Fruit fly (Drosophila melanogaster) whole organism, prepupa: ENCODE results near the gene CG31103.

ENCODE experiments used
- Blimp-1 ChIP-seq: fragments of 200-800 bp; sonication (Bioruptor generic); optimal IDR thresholded peaks from 3 replicates; lab custom pipeline; 2017; ENCODE audit warnings: missing biosample characterization, missing genetic modification characterization, mild to moderate bottlenecking, moderate library complexity, missing genetic modification reagents
- CG10631 ChIP-seq: fragments of 200-800 bp; sonication (Bioruptor generic); optimal IDR thresholded peaks from 2 replicates; lab custom pipeline; 2016; ENCODE audit warnings: missing biosample characterization, missing genetic modification characterization
- CG11294 ChIP-seq: fragments of 200-800 bp; sonication (Bioruptor generic); IDR thresholded peaks from 2 replicates; pipeline ENCODE4 v1.3.6; 2022; ENCODE audit warnings: missing biosample characterization, missing genetic modification characterization
- CG11762 ChIP-seq: fragments of 200-800 bp; sonication (Bioruptor generic); optimal IDR thresholded peaks from 3 replicates; lab custom pipeline; 2016; ENCODE audit warnings: missing biosample characterization, missing genetic modification characterization; ENCODE audit not compliant: insufficient read depth
- CG11902 ChIP-seq: fragments of 200-800 bp; sonication (Bioruptor generic); optimal IDR thresholded peaks from 3 replicates; lab custom pipeline; 2016; ENCODE audit warnings: missing biosample characterization, missing genetic modification characterization
- CG15336 ChIP-seq: fragments of 200-800 bp; sonication (Bioruptor generic); IDR thresholded peaks from 2 replicates; pipeline ENCODE4 v1.3.6; 2022; ENCODE audit warnings: missing biosample characterization, missing genetic modification characterization
- CG1621 ChIP-seq: fragments of 200-800 bp; sonication (Bioruptor generic); optimal IDR thresholded peaks from 3 replicates; lab custom pipeline; 2018; ENCODE audit warnings: missing biosample characterization, mild to moderate bottlenecking, missing genetic modification characterization
- CG16779 ChIP-seq: fragments of 200-800 bp; sonication (Bioruptor generic); optimal IDR thresholded peaks from 3 replicates; lab custom pipeline; 2017; ENCODE audit warnings: missing biosample characterization, mild to moderate bottlenecking, missing genetic modification characterization
- CG3032 ChIP-seq: fragments of 200-800 bp; optimal IDR thresholded peaks from 2 replicates; lab custom pipeline; 2019; ENCODE audit warnings: missing biosample characterization, mild to moderate bottlenecking, missing genetic modification characterization, moderate library complexity
- CG34406 ChIP-seq: fragments of 200-800 bp; sonication (Bioruptor generic); optimal IDR thresholded peaks from 3 replicates; lab custom pipeline; 2016; ENCODE audit warnings: missing biosample characterization, missing genetic modification characterization
- CG6163 ChIP-seq: fragments of 200-800 bp; sonication (Bioruptor generic); IDR thresholded peaks from 3 replicates; pipeline ENCODE4 v1.3.6; 2022; ENCODE audit warnings: missing biosample characterization, missing genetic modification characterization
- CG6276 ChIP-seq: fragments of 200-800 bp; sonication (Bioruptor generic); optimal IDR thresholded peaks from 2 replicates; lab custom pipeline; 2017; ENCODE audit warnings: missing biosample characterization, mild to moderate bottlenecking, missing genetic modification characterization
- CG6792 ChIP-seq: fragments of 200-800 bp; sonication (Bioruptor generic); optimal IDR thresholded peaks from 3 replicates; lab custom pipeline; 2016; ENCODE audit warnings: missing biosample characterization, missing genetic modification characterization
- CG6854 ChIP-seq: fragments of 200-800 bp; sonication (Bioruptor generic); optimal IDR thresholded peaks from 2 replicates; lab custom pipeline; 2017; ENCODE audit warnings: missing biosample characterization, mild to moderate bottlenecking, missing genetic modification characterization
- CG7368 ChIP-seq: fragments of 200-800 bp; sonication (Bioruptor generic); optimal IDR thresholded peaks from 3 replicates; lab custom pipeline; 2016; ENCODE audit warnings: missing biosample characterization, missing genetic modification characterization
- CG8119 ChIP-seq: fragments of 200-800 bp; sonication (Bioruptor generic); IDR thresholded peaks from 3 replicates; pipeline ENCODE4 v1.3.6; 2022; ENCODE audit warnings: missing biosample characterization, missing genetic modification characterization
- CG8632 ChIP-seq: fragments of 200-800 bp; sonication (Bioruptor generic); optimal IDR thresholded peaks from 3 replicates; lab custom pipeline; 2016; ENCODE audit warnings: missing biosample characterization, missing genetic modification characterization
- CG9139 ChIP-seq: fragments of 200-800 bp; sonication (Bioruptor generic); optimal IDR thresholded peaks from 3 replicates; lab custom pipeline; 2017; ENCODE audit warnings: missing biosample characterization, mild to moderate bottlenecking, missing genetic modification characterization
- Eip78C ChIP-seq: fragments of 200-800 bp; sonication (Bioruptor generic); peaks from one replicate; lab custom pipeline; 2016; ENCODE audit warnings: missing biosample characterization, missing genetic modification characterization
- Eip93F ChIP-seq: fragments of 200-800 bp; sonication (Bioruptor generic); optimal IDR thresholded peaks from 2 replicates; lab custom pipeline; 2016; ENCODE audit warnings: missing biosample characterization, mild to moderate bottlenecking, missing genetic modification characterization
- Ets96B ChIP-seq: fragments of 200-800 bp; optimal IDR thresholded peaks from 2 replicates; lab custom pipeline; 2019; ENCODE audit warnings: missing biosample characterization, mild to moderate bottlenecking, missing genetic modification characterization, moderate library complexity
- Hr39 ChIP-seq: fragments of 200-800 bp; sonication (Bioruptor generic); optimal IDR thresholded peaks from 2 replicates; lab custom pipeline; 2016; ENCODE audit warnings: missing biosample characterization, missing genetic modification characterization
- Lpt ChIP-seq: fragments of 200-800 bp; sonication (Bioruptor generic); optimal IDR thresholded peaks from 3 replicates; lab custom pipeline; 2016; ENCODE audit warnings: missing biosample characterization, missing genetic modification characterization
- OdsH ChIP-seq: fragments of 200-800 bp; sonication (Bioruptor generic); optimal IDR thresholded peaks from 3 replicates; lab custom pipeline; 2016; ENCODE audit warnings: missing biosample characterization, missing genetic modification characterization
- Sox102F ChIP-seq: fragments of 200-800 bp; sonication (Bioruptor generic); optimal IDR thresholded peaks from 2 replicates; lab custom pipeline; 2016; ENCODE audit warnings: missing biosample characterization, mild to moderate bottlenecking, missing genetic modification characterization
- Sox15 ChIP-seq: fragments of 200-800 bp; sonication (Bioruptor generic); optimal IDR thresholded peaks from 3 replicates; lab custom pipeline; 2016; ENCODE audit warnings: missing biosample characterization, missing genetic modification characterization
- achi ChIP-seq: fragments of 200-800 bp; sonication (Bioruptor generic); optimal IDR thresholded peaks from 3 replicates; lab custom pipeline; 2016; ENCODE audit warnings: missing biosample characterization, missing genetic modification characterization
- acj6 ChIP-seq: fragments of 200-800 bp; sonication (Bioruptor generic); optimal IDR thresholded peaks from 3 replicates; lab custom pipeline; 2016; ENCODE audit warnings: missing biosample characterization, missing genetic modification characterization
- cyc ChIP-seq: fragments of 200-800 bp; sonication (Bioruptor generic); optimal IDR thresholded peaks from 3 replicates; lab custom pipeline; 2016; ENCODE audit warnings: missing biosample characterization, missing genetic modification characterization
- dsx ChIP-seq: fragments of 200-800 bp; optimal IDR thresholded peaks from 3 replicates; lab custom pipeline; 2019; ENCODE audit warnings: missing biosample characterization, mild to moderate bottlenecking, missing genetic modification characterization, moderate library complexity; ENCODE audit not compliant: poor library complexity, severe bottlenecking
- eg ChIP-seq: fragments of 200-800 bp; sonication (Bioruptor generic); IDR thresholded peaks from 3 replicates; pipeline ENCODE4 v1.3.6; 2022; ENCODE audit warnings: missing biosample characterization, missing genetic modification characterization
- esn ChIP-seq: fragments of 200-800 bp; sonication (Bioruptor generic); optimal IDR thresholded peaks from 2 replicates; lab custom pipeline; 2016; ENCODE audit warnings: missing biosample characterization, mild to moderate bottlenecking, missing genetic modification characterization, moderate library complexity
- fd59A ChIP-seq: fragments of 200-800 bp; sonication (Bioruptor generic); optimal IDR thresholded peaks from 2 replicates; lab custom pipeline; 2017; ENCODE audit warnings: missing biosample characterization, mild to moderate bottlenecking, missing genetic modification characterization, missing genetic modification reagents
- fd85E ChIP-seq: fragments of 200-800 bp; sonication (Bioruptor generic); optimal IDR thresholded peaks from 3 replicates; lab custom pipeline; 2016; ENCODE audit warnings: missing biosample characterization, missing genetic modification characterization
- fkh ChIP-seq: fragments of 200-800 bp; sonication (Bioruptor generic); optimal IDR thresholded peaks from 3 replicates; lab custom pipeline; 2017; ENCODE audit warnings: missing biosample characterization, mild to moderate bottlenecking, missing genetic modification characterization, moderate library complexity
- lz ChIP-seq: fragments of 200-800 bp; sonication (Bioruptor generic); optimal IDR thresholded peaks from 3 replicates; lab custom pipeline; 2016; ENCODE audit warnings: missing biosample characterization, missing genetic modification characterization
- net ChIP-seq: fragments of 200-800 bp; sonication (Bioruptor generic); optimal IDR thresholded peaks from 3 replicates; lab custom pipeline; 2016; ENCODE audit warnings: missing biosample characterization, missing genetic modification characterization
- pdm3 ChIP-seq: fragments of 200-800 bp; sonication (Bioruptor generic); optimal IDR thresholded peaks from 3 replicates; lab custom pipeline; 2016; ENCODE audit warnings: missing biosample characterization, missing genetic modification characterization
- salr ChIP-seq, 2 experiments: fragments of 200-800 bp; sonication (Bioruptor generic); optimal IDR thresholded peaks; 3 replicates each; lab custom pipeline; 2016 to 2018; ENCODE audit warnings: missing biosample characterization in 2 of 2, missing genetic modification characterization in 2 of 2, mild to moderate bottlenecking in 1 of 2
- ss ChIP-seq, 2 experiments: fragments of 200-800 bp; sonication (Bioruptor generic); optimal IDR thresholded peaks; 2 replicates in 1 of 2; 3 replicates in 1 of 2; lab custom pipeline; 2017 to 2018; ENCODE audit warnings: mild to moderate bottlenecking in 2 of 2, missing biosample characterization in 2 of 2, missing genetic modification characterization in 2 of 2, moderate library complexity in 1 of 2
- svp ChIP-seq: fragments of 200-800 bp; sonication (Bioruptor generic); peaks from one replicate; lab custom pipeline; 2016; ENCODE audit warnings: missing biosample characterization, missing genetic modification characterization
- topi ChIP-seq: fragments of 200-800 bp; sonication (Bioruptor generic); optimal IDR thresholded peaks from 3 replicates; lab custom pipeline; 2016; ENCODE audit warnings: missing biosample characterization, missing genetic modification characterization
- vri ChIP-seq: fragments of 200-800 bp; sonication (Bioruptor generic); optimal IDR thresholded peaks from 3 replicates; lab custom pipeline; 2016; ENCODE audit warnings: missing biosample characterization, mild to moderate bottlenecking, missing genetic modification characterization

Gene CG31103

DNA sequence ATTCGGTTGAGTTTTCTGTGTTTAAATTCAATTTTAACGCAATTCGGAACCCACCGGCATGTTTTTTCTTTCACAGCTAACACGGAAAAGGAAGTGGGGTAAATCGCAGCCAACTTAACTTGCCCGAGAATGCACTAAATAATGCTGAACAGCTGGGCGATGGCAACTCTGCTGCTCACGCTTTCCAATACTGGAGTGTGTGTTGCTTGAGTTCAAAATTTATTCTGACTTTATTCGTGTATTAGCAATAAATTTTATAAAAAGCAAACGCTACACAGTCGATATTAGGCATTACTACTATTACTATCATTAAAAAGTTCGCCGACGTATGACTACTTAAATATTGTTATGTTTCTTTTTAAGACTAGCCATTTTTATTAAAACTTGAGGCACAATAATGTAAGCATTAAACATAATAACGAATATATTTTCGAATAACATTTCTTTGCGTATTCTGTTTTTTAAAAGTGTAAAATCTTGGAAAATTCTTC, 28.3 kb downstream of the CG31103 start, which contains the start of the genes RpS27 and Nup37 (continued):
- TF ChIP-seq salr (GFP tag; optimal IDR thresholded peaks at IDR 0.05; lab: Kevin White, UChicago) (peak in 1 of 2 experiments; percentile 98), net (GFP tag; lab: Kevin White, UChicago) (peak; percentile 96), CG6276 (GFP tag; lab: Kevin White, UChicago) (no peak), CG11762 (GFP tag; lab: Kevin White, UChicago) (peak; percentile 88), esn (GFP tag; lab: Kevin White, UChicago) (peak; percentile 98), OdsH (GFP tag; lab: Kevin White, UChicago) (peak; percentile 92), achi (GFP tag; lab: Kevin White, UChicago) (peak; percentile 93), Eip93F (GFP tag; lab: Kevin White, UChicago) (no peak), dsx (peak; percentile 74), Eip78C (GFP tag; lab: Kevin White, UChicago) (peak; percentile 97), fd85E (peak; percentile 89), CG6163 (GFP tag; lab: Robert Waterston, UW) (peak; percentile 96), Hr39 (GFP tag; lab: Kevin White, UChicago) (peak; percentile 97), CG16779 (tag; lab: Kevin White, UChicago) (peak; percentile 94), lz (GFP tag; lab: Kevin White, UChicago) (peak; percentile 98), topi (GFP tag; lab: Kevin White, UChicago) (peak; percentile 95), CG6854 (GFP tag; lab: Kevin White, UChicago) (peak; percentile 98), cyc (peak; percentile 98), CG34406 (GFP tag; lab: Kevin White, UChicago) (peak; percentile 92), fkh (peak; percentile 94), CG6792 (GFP tag; lab: Kevin White, UChicago) (peak; percentile 91), acj6 (GFP tag; lab: Kevin White, UChicago) (peak; percentile 92), CG15336 (GFP tag; lab: Robert Waterston, UW) (0 out of 2 replicates have a peak, but pooled peaks have one; percentile 24), CG3032 (tag; lab: Kevin White, UChicago) (peak; percentile 88), svp (GFP tag; lab: Kevin White, UChicago) (no peak), Blimp-1 (GFP tag; lab: Kevin White, UChicago) (peak; percentile 90), ss (GFP tag; optimal IDR thresholded peaks at IDR 0.05; lab: Kevin White, UChicago) (peak; percentile 85 to 93), CG11902 (peak; percentile 93), Sox102F (GFP tag; lab: Kevin White, UChicago) (peak; percentile 95), Sox15 (GFP tag; lab: Kevin White, UChicago) (peak; percentile 92), CG9139 (peak; percentile 94), CG11294 (GFP tag; lab: Robert Waterston, UW) (peak; percentile 77), CG7368 (GFP tag; lab: Kevin White, UChicago) (peak; percentile 96), vri (GFP tag; lab: Kevin White, UChicago) (peak; percentile 96), Lpt (GFP tag; lab: Kevin White, UChicago) (no peak), CG1621 (tag; lab: Kevin White, UChicago) (peak; percentile 90), fd59A (GFP tag; lab: Kevin White, UChicago) (peak; percentile 90), Ets96B (tag; lab: Kevin White, UChicago) (peak; percentile 70), CG8632 (GFP tag; lab: Kevin White, UChicago) (peak; percentile 89), eg (GFP tag; lab: Robert Waterston, UW) (peak; percentile 93), pdm3 (GFP tag; lab: Kevin White, UChicago) (peak; percentile 94), CG10631 (GFP tag; lab: Kevin White, UChicago) (peak; percentile 88), CG8119 (GFP tag; lab: Robert Waterston, UW) (peak; percentile 57; the same call in 2 of the 3 replicates)
